Fruit fly (Drosophila melanogaster): ENCODE results near the gene Sfp26Ac.

Sfp26Ac gene

dm6 chr2L:5879363-5879934 is 5.1 kb downstream of the Sfp26Ac start, which contains the start of gene rau (continued):
- peak; percentile 72 for TF ChIP-seq Oli (tag; optimal IDR thresholded peaks at IDR 0.05)
- no peak for TF ChIP-seq CG9876 (GFP tag; optimal IDR thresholded peaks at IDR 0.05)
- TF ChIP-seq gcm2 (GFP tag; optimal IDR thresholded peaks at IDR 0.05): peak; percentile 23
- TF ChIP-seq gcm (GFP tag; optimal IDR thresholded peaks at IDR 0.05): peak; percentile 85
- peak; percentile 43 for TF ChIP-seq CG30431 (GFP tag; optimal IDR thresholded peaks at IDR 0.05)
- no peak for TF ChIP-seq ash1 (GFP tag; optimal IDR thresholded peaks at IDR 0.05)
- TF ChIP-seq CG13424 (tag; optimal IDR thresholded peaks at IDR 0.05): peak; percentile 85
- TF ChIP-seq CG8281 (tag; optimal IDR thresholded peaks at IDR 0.05): peak; percentile 31
- TF ChIP-seq CG10979 (tag; optimal IDR thresholded peaks at IDR 0.05): peak; percentile 81
- no peak for TF ChIP-seq CG15073 (GFP tag; optimal IDR thresholded peaks at IDR 0.05)
- TF ChIP-seq dysf (GFP tag; IDR thresholded peaks at IDR 0.05): peak; percentile 77
- no peak for TF ChIP-seq toy (GFP tag; IDR thresholded peaks at IDR 0.05)
- TF ChIP-seq CG6654 (GFP tag; optimal IDR thresholded peaks at IDR 0.05): peak; percentile 26
- no peak for TF ChIP-seq Tbp (GFP tag; optimal IDR thresholded peaks at IDR 0.05)
- TF ChIP-seq CG9437 (GFP tag; optimal IDR thresholded peaks at IDR 0.05): peak; percentile 59
- peak; percentile 69 for TF ChIP-seq nmo (GFP tag; optimal IDR thresholded peaks at IDR 0.05)
- peak; percentile 21 for TF ChIP-seq CG4707 (GFP tag; optimal IDR thresholded peaks at IDR 0.05)
- TF ChIP-seq bsh (GFP tag; optimal IDR thresholded peaks at IDR 0.05): peak; percentile 32 to 62
- 0 out of 2 replicates have a peak, but pooled peaks have one; percentile 19 for TF ChIP-seq nerfin-2 (GFP tag; IDR thresholded peaks at IDR 0.05; ENCODE audit: partially characterized antibody)
- TF ChIP-seq CG31224 (GFP tag; IDR thresholded peaks at IDR 0.05): peak; percentile 34; the same call in 1 of the 2 replicates
- peak; percentile 88 for TF ChIP-seq gem (tag; optimal IDR thresholded peaks at IDR 0.05)
- TF ChIP-seq fru (optimal IDR thresholded peaks at IDR 0.05): no peak
- TF ChIP-seq CG1792 (GFP tag; optimal IDR thresholded peaks at IDR 0.05): no peak
- TF ChIP-seq CG13123 (GFP tag; optimal IDR thresholded peaks at IDR 0.05): peak; percentile 40
- TF ChIP-seq caup (GFP tag; optimal IDR thresholded peaks at IDR 0.05; ENCODE audit: severe bottlenecking): peak; percentile 56
- peak; percentile 61 for TF ChIP-seq CG14441 (GFP tag; IDR thresholded peaks at IDR 0.05)
- peak; percentile 63; the same call in 1 of the 4 replicates for TF ChIP-seq chinmo (GFP tag; IDR thresholded peaks at IDR 0.05; ENCODE audit: partially characterized antibody)
- peak; percentile 61 for TF ChIP-seq croc (GFP tag; conservative IDR thresholded peaks at IDR 0.05)
- TF ChIP-seq CG32767 (GFP tag; IDR thresholded peaks at IDR 0.05): peak; percentile 55
- peak; percentile 56 for TF ChIP-seq tin (GFP tag; optimal IDR thresholded peaks at IDR 0.05)
- TF ChIP-seq CG15479 (GFP tag; optimal IDR thresholded peaks at IDR 0.05): no peak
- TF ChIP-seq br (optimal IDR thresholded peaks at IDR 0.05): no peak
- no peak for TF ChIP-seq cad (GFP tag; optimal IDR thresholded peaks at IDR 0.05)
- TF ChIP-seq CG12659 (GFP tag; optimal IDR thresholded peaks at IDR 0.05): peak; percentile 74
- peak; percentile 83 for TF ChIP-seq CG17361 (GFP tag; IDR thresholded peaks at IDR 0.05)
- peak; percentile 20 for TF ChIP-seq CG8944 (GFP tag; optimal IDR thresholded peaks at IDR 0.05)
- TF ChIP-seq CG14667 (GFP tag; IDR thresholded peaks at IDR 0.05): peak; percentile 39; the same call in 1 of the 2 replicates
- TF ChIP-seq cwo (GFP tag; optimal IDR thresholded peaks at IDR 0.05): peak; percentile 72
- TF ChIP-seq CG2199 (GFP tag; IDR thresholded peaks at IDR 0.05): peak; percentile 84; the same call in 2 of the 3 replicates
- peak; percentile 55 for TF ChIP-seq Abd-B (GFP tag; optimal IDR thresholded peaks at IDR 0.05)
- TF ChIP-seq CG5245 (GFP tag; optimal IDR thresholded peaks at IDR 0.05): peak; percentile 29
- TF ChIP-seq ftz-f1 (GFP tag; optimal IDR thresholded peaks at IDR 0.05): no peak
- peak; percentile 70 for TF ChIP-seq az2 (GFP tag; optimal IDR thresholded peaks at IDR 0.05)
- TF ChIP-seq CG17328 (GFP tag; IDR thresholded peaks at IDR 0.05): peak; percentile 58
- TF ChIP-seq dati (GFP tag; IDR thresholded peaks at IDR 0.05): no peak
- peak; percentile 42 for TF ChIP-seq CG6813 (GFP tag; optimal IDR thresholded peaks at IDR 0.05)
- TF ChIP-seq CG4617 (GFP tag; optimal IDR thresholded peaks at IDR 0.05; ENCODE audit: borderline replicate concordance): no peak
- no peak for TF ChIP-seq salm (tag; optimal IDR thresholded peaks at IDR 0.05)
- TF ChIP-seq CG11398 (GFP tag; optimal IDR thresholded peaks at IDR 0.05): peak; percentile 31
- TF ChIP-seq z (GFP tag; IDR thresholded peaks at IDR 0.05): peak; percentile 34; the same call in 1 of the 3 replicates
